Fruit fly (Drosophila melanogaster): ENCODE results near the gene CG5112.

The CG5112 gene

DNA sequence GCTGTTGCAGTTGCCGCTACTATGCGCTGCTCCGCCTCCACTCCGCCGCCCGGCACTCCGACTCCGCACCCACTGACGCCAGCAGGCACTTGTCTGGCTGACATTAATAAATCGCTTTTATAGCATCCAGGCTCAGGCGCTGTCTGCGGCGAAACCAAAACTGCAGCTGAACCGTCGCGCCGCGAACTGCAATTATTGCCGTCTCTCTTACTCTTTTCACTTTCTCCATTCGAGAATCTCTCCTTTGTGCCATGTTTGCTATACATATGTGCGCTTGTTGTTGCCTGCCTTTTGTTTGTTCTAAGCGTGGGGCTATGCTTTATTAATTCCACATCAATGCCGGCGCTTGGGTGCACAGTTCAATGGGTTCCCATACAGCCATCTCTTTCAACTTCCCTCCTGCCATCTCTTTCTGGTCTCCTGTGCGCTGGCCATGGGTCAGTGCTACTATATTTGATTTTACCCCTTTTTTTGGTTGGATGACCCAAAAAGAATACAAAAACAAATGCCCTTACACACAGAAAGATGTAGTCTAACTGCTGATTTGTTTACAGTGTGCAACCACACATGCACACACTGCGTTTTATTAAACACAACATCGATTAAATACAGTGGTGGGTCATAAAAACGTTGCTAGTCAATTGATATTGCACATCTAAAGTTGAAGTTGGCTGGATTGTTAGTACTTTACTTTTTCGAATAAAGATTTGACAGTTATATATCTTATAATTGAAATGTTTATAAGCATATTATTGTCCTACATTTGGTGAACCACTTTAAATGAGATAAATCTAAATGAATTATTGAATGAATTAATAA, 44.6 kb upstream of the CG5112 start:
- TF ChIP-seq D19A (tag; optimal IDR thresholded peaks at IDR 0.05) (peak; percentile 20), CG15514 (GFP tag; optimal IDR thresholded peaks at IDR 0.05) (no peak), Ets65A (GFP tag) (peak; percentile 64), CG18262 (tag; optimal IDR thresholded peaks at IDR 0.05) (peak; percentile 24), CG14050 (GFP tag; IDR thresholded peaks at IDR 0.05) (no peak), CG12391 (tag; optimal IDR thresholded peaks at IDR 0.05) (peak; percentile 10), jumu (GFP tag; optimal IDR thresholded peaks at IDR 0.05) (no peak), Sox102F (GFP tag; optimal IDR thresholded peaks at IDR 0.05) (peak; percentile 33), Poxn (GFP tag; IDR thresholded peaks at IDR 0.05) (no peak), CG2199 (GFP tag; IDR thresholded peaks at IDR 0.05) (0 out of 3 replicates have a peak, but pooled peaks have one; percentile 67), Kr (GFP tag; optimal IDR thresholded peaks at IDR 0.05) (peak; percentile 81), sens (GFP tag) (peak; percentile 14), CG1647 (GFP tag; optimal IDR thresholded peaks at IDR 0.05) (no peak), tin (GFP tag; optimal IDR thresholded peaks at IDR 0.05) (no peak), CG1603 (tag; optimal IDR thresholded peaks at IDR 0.05) (peak; percentile 15), gem (tag; optimal IDR thresholded peaks at IDR 0.05) (peak; percentile 6), Hr78 (GFP tag; optimal IDR thresholded peaks at IDR 0.05) (peak in 1 of 2 experiments; percentile 1), CG4360 (GFP tag; IDR thresholded peaks at IDR 0.05) (peak; percentile 76), Lhr (GFP tag; optimal IDR thresholded peaks at IDR 0.05) (no peak), Med (GFP tag) (peak; percentile 72), Blimp-1 (GFP tag; optimal IDR thresholded peaks at IDR 0.05) (peak; percentile 92), zf30C (GFP tag; optimal IDR thresholded peaks at IDR 0.05) (peak; percentile 19), CG10959 (GFP tag; IDR thresholded peaks at IDR 0.05) (0 out of 2 replicates have a peak, but pooled peaks have one; percentile 1), yki (optimal IDR thresholded peaks at IDR 0.05) (no peak), cg (GFP tag; optimal IDR thresholded peaks at IDR 0.05) (peak; percentile 28), ci (GFP tag; IDR thresholded peaks at IDR 0.05) (no peak), CG15073 (GFP tag; optimal IDR thresholded peaks at IDR 0.05) (peak; percentile 93), stwl (tag; optimal IDR thresholded peaks at IDR 0.05) (peak; percentile 0)

DNA sequence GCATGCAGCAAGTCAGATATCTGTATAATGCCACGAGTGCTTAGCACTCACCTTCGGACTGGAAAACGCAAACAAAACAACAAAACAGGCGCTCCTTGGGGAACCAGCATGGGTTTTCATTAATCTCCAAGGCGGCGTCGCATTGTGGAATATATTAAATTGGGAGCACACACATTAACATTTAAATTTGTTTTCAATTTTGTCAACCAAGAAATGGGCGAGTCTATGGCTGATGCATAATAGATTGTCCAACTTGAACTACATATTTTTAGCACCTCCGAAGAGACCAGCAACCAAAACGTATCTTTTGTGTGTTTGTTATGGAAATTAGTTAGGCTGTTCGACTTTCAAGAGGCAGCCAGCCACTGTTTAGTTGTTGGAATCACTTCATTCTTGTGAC, 43.8 kb upstream of the CG5112 start:
- TF ChIP-seq lbe (GFP tag; optimal IDR thresholded peaks at IDR 0.05), result no peak
- peak; percentile 83 for TF ChIP-seq CG12769 (tag; optimal IDR thresholded peaks at IDR 0.05)
- no peak for TF ChIP-seq CG17328 (GFP tag; IDR thresholded peaks at IDR 0.05)
- no peak for TF ChIP-seq CG14965 (GFP tag; optimal IDR thresholded peaks at IDR 0.05; ENCODE audit: borderline replicate concordance)
- no peak for TF ChIP-seq tio (GFP tag; optimal IDR thresholded peaks at IDR 0.05)
- TF ChIP-seq Sry-δ (GFP tag; optimal IDR thresholded peaks at IDR 0.05), result no peak
- TF ChIP-seq CG12155 (GFP tag; optimal IDR thresholded peaks at IDR 0.05), result no peak
- TF ChIP-seq CG7928 (GFP tag; optimal IDR thresholded peaks at IDR 0.05), result no peak
- TF ChIP-seq H15 (GFP tag; IDR thresholded peaks at IDR 0.05), result no peak
- no peak for TF ChIP-seq hth (optimal IDR thresholded peaks at IDR 0.05)
- TF ChIP-seq ci (GFP tag; IDR thresholded peaks at IDR 0.05), result 0 out of 3 replicates have a peak, but pooled peaks have one; percentile 24
- TF ChIP-seq CG33213 (GFP tag; optimal IDR thresholded peaks at IDR 0.05), result no peak
- TF ChIP-seq caup (GFP tag; optimal IDR thresholded peaks at IDR 0.05; ENCODE audit: severe bottlenecking), result no peak
- no peak for TF ChIP-seq br (optimal IDR thresholded peaks at IDR 0.05)
- no peak for TF ChIP-seq sqz (GFP tag; optimal IDR thresholded peaks at IDR 0.05)
- TF ChIP-seq Awh (GFP tag; IDR thresholded peaks at IDR 0.05), result 0 out of 2 replicates have a peak, but pooled peaks have one; percentile 14
- peak; percentile 60 for TF ChIP-seq vvl (GFP tag; IDR thresholded peaks at IDR 0.05)
- TF ChIP-seq HmgD (GFP tag; optimal IDR thresholded peaks at IDR 0.05), result no peak
- TF ChIP-seq pros (GFP tag; optimal IDR thresholded peaks at IDR 0.05), result peak; percentile 26
- no peak for TF ChIP-seq pho (GFP tag; optimal IDR thresholded peaks at IDR 0.05)
- TF ChIP-seq kay (GFP tag; optimal IDR thresholded peaks at IDR 0.05), result no peak
- TF ChIP-seq abd-A (tag; optimal IDR thresholded peaks at IDR 0.05), result peak; percentile 79
- TF ChIP-seq Pdp1 (GFP tag; optimal IDR thresholded peaks at IDR 0.05), result peak in 1 of 2 experiments; percentile 3
